Worm (Caenorhabditis elegans) whole organism, L2 larva: ENCODE results near the gene srt-27.
A peak's percentile ranks its signal among the peaks of the same experiment; 100 is the strongest.

Experiments
- C34F6.9 ChIP-seq: fragments of 150-350 bp; optimal IDR thresholded peaks from 2 replicates; lab custom pipeline; 2014; ENCODE audit warnings: missing biosample characterization, missing genetic modification characterization
- F13H6.1 ChIP-seq: sonication (generic microtip); optimal IDR thresholded peaks from 2 replicates; lab custom pipeline; 2016; ENCODE audit warnings: missing genetic modification characterization, missing compliant biosample characterization
- R02D3.7 ChIP-seq: fragments of 150-350 bp; optimal IDR thresholded peaks from 2 replicates; lab custom pipeline; 2014; ENCODE audit warnings: missing biosample characterization, missing genetic modification characterization
- Y55F3AM.14 ChIP-seq: fragments of 200-800 bp; sonication (Bioruptor generic); optimal IDR thresholded peaks from 2 replicates; lab custom pipeline; 2018; ENCODE audit warnings: mild to moderate bottlenecking, missing genetic modification characterization, missing compliant biosample characterization
- ZK546.5 ChIP-seq: sonication (generic microtip); optimal IDR thresholded peaks from 2 replicates; lab custom pipeline; 2017; ENCODE audit warnings: missing biosample characterization, missing genetic modification characterization
- ama-1 ChIP-seq: fragments of 150-350 bp; optimal IDR thresholded peaks from 2 replicates; lab custom pipeline; 2018; ENCODE audit warnings: inconsistent platforms
- blmp-1 ChIP-seq: sonication (generic microtip); optimal IDR thresholded peaks from 2 replicates; lab custom pipeline; 2017; ENCODE audit warnings: missing genetic modification characterization, mild to moderate bottlenecking, missing compliant biosample characterization, antibody characterized with exemption, moderate library complexity; ENCODE audit not compliant: insufficient read depth
- ceh-16 ChIP-seq: fragments of 150-350 bp; optimal IDR thresholded peaks from 2 replicates; lab custom pipeline; 2014; ENCODE audit warnings: missing biosample characterization, missing genetic modification characterization
- ceh-82 ChIP-seq: fragments of 150-350 bp; optimal IDR thresholded peaks from 2 replicates; lab custom pipeline; 2014; ENCODE audit warnings: missing biosample characterization, missing genetic modification characterization
- crh-2 ChIP-seq: sonication (generic microtip); optimal IDR thresholded peaks from 2 replicates; lab custom pipeline; 2017; ENCODE audit warnings: missing biosample characterization, missing genetic modification characterization
- dmd-4 ChIP-seq: sonication (generic microtip); optimal IDR thresholded peaks from 2 replicates; lab custom pipeline; 2017; ENCODE audit warnings: missing biosample characterization, missing genetic modification characterization
- elt-1 ChIP-seq: fragments of 150-350 bp; optimal IDR thresholded peaks from 2 replicates; lab custom pipeline; 2014; ENCODE audit warnings: missing biosample characterization, missing genetic modification characterization
- fos-1 ChIP-seq: fragments of 150-350 bp; optimal IDR thresholded peaks from 2 replicates; lab custom pipeline; 2014; ENCODE audit warnings: missing biosample characterization, missing genetic modification characterization
- gmeb-1 ChIP-seq: fragments of 150-350 bp; optimal IDR thresholded peaks from 2 replicates; lab custom pipeline; 2014; ENCODE audit warnings: missing biosample characterization, missing genetic modification characterization
- lin-11 ChIP-seq: fragments of 150-350 bp; sonication (generic microtip); optimal IDR thresholded peaks from 2 replicates; lab custom pipeline; 2014; ENCODE audit warnings: missing biosample characterization, missing genetic modification characterization, inconsistent platforms, mixed read lengths
- lin-13 ChIP-seq: fragments of 150-350 bp; optimal IDR thresholded peaks from 2 replicates; lab custom pipeline; 2014; ENCODE audit warnings: missing biosample characterization, missing genetic modification reagents, missing genetic modification characterization
- lin-39 ChIP-seq: fragments of 150-350 bp; optimal IDR thresholded peaks from 2 replicates; lab custom pipeline; 2014; ENCODE audit warnings: missing biosample characterization, missing genetic modification reagents, missing genetic modification characterization
- lsy-2 ChIP-seq, 2 experiments: fragments of 150-350 bp in 1 of 2; sonication (generic microtip) in 1 of 2; optimal IDR thresholded peaks; 2 replicates each; lab custom pipeline; 2014 to 2017; ENCODE audit warnings: missing biosample characterization in 2 of 2, missing genetic modification characterization in 2 of 2
- mab-5 ChIP-seq: fragments of 150-350 bp; optimal IDR thresholded peaks from 2 replicates; lab custom pipeline; 2014; ENCODE audit warnings: missing biosample characterization, missing genetic modification characterization
- mbf-1 ChIP-seq: sonication (generic microtip); optimal IDR thresholded peaks from 2 replicates; lab custom pipeline; 2017; ENCODE audit warnings: missing biosample characterization, missing genetic modification characterization
- mdl-1 ChIP-seq, 2 experiments: fragments of 150-350 bp in 1 of 2; sonication (generic microtip) in 1 of 2; optimal IDR thresholded peaks; 2 replicates each; lab custom pipeline; 2017; ENCODE audit warnings: missing biosample characterization in 2 of 2, missing genetic modification characterization in 2 of 2
- nhr-10 ChIP-seq: sonication (generic microtip); optimal IDR thresholded peaks from 2 replicates; lab custom pipeline; 2017; ENCODE audit warnings: missing biosample characterization, missing genetic modification characterization
- nhr-11 ChIP-seq: fragments of 150-350 bp; optimal IDR thresholded peaks from 2 replicates; lab custom pipeline; 2014; ENCODE audit warnings: missing biosample characterization, missing genetic modification characterization
- nhr-12 ChIP-seq: fragments of 150-350 bp; optimal IDR thresholded peaks from 2 replicates; lab custom pipeline; 2014; ENCODE audit warnings: missing biosample characterization, missing genetic modification characterization
- nhr-129 ChIP-seq: fragments of 150-350 bp; optimal IDR thresholded peaks from 2 replicates; lab custom pipeline; 2014; ENCODE audit warnings: missing biosample characterization, missing genetic modification characterization
- nhr-21 ChIP-seq: fragments of 150-350 bp; optimal IDR thresholded peaks from 2 replicates; lab custom pipeline; 2014; ENCODE audit warnings: missing biosample characterization, missing genetic modification characterization
- nhr-23 ChIP-seq: fragments of 150-350 bp; optimal IDR thresholded peaks from 2 replicates; lab custom pipeline; 2014; ENCODE audit warnings: missing biosample characterization, missing genetic modification reagents, missing genetic modification characterization
- nhr-237 ChIP-seq: fragments of 150-350 bp; optimal IDR thresholded peaks from 2 replicates; lab custom pipeline; 2014; ENCODE audit warnings: missing biosample characterization, missing genetic modification characterization
- nhr-25 ChIP-seq: fragments of 150-350 bp; sonication (generic microtip); optimal IDR thresholded peaks from 3 replicates; lab custom pipeline; 2014; ENCODE audit warnings: missing biosample characterization, missing genetic modification characterization
- nhr-6 ChIP-seq: fragments of 150-350 bp; optimal IDR thresholded peaks from 2 replicates; lab custom pipeline; 2014; ENCODE audit warnings: missing biosample characterization, missing genetic modification characterization
- nhr-77 ChIP-seq: fragments of 150-350 bp; optimal IDR thresholded peaks from 2 replicates; lab custom pipeline; 2014; ENCODE audit warnings: missing biosample characterization, missing genetic modification characterization
- peb-1 ChIP-seq: fragments of 150-350 bp; optimal IDR thresholded peaks from 2 replicates; lab custom pipeline; 2014; ENCODE audit warnings: missing biosample characterization, missing genetic modification characterization
- sem-4 ChIP-seq: fragments of 150-350 bp; optimal IDR thresholded peaks from 2 replicates; lab custom pipeline; 2014; ENCODE audit warnings: missing biosample characterization, missing genetic modification reagents, missing genetic modification characterization
- skn-1 ChIP-seq: sonication (generic microtip); optimal IDR thresholded peaks from 2 replicates; lab custom pipeline; 2017; ENCODE audit warnings: missing biosample characterization, missing genetic modification characterization
- sma-3 ChIP-seq: sonication (generic microtip); optimal IDR thresholded peaks from 2 replicates; lab custom pipeline; 2016; ENCODE audit warnings: missing genetic modification reagents, missing genetic modification characterization, missing compliant biosample characterization
- sma-9 ChIP-seq, 2 experiments: fragments of 150-350 bp in 1 of 2; sonication (generic microtip) in 1 of 2; optimal IDR thresholded peaks; 2 replicates each; lab custom pipeline; 2014 to 2016; ENCODE audit warnings: missing genetic modification characterization in 2 of 2, mild to moderate bottlenecking in 1 of 2, missing biosample characterization in 1 of 2, missing compliant biosample characterization in 1 of 2, missing genetic modification reagents in 1 of 2, moderate library complexity in 1 of 2
- unc-39 ChIP-seq: fragments of 150-350 bp; optimal IDR thresholded peaks from 2 replicates; lab custom pipeline; 2014; ENCODE audit warnings: missing biosample characterization, missing genetic modification characterization
- unc-55 ChIP-seq: fragments of 150-350 bp; sonication (generic microtip); optimal IDR thresholded peaks from 3 replicates; lab custom pipeline; 2014; ENCODE audit warnings: missing biosample characterization, missing genetic modification reagents, missing genetic modification characterization
- unc-62 ChIP-seq: fragments of 150-350 bp; optimal IDR thresholded peaks from 2 replicates; lab custom pipeline; 2014; ENCODE audit warnings: missing biosample characterization, missing genetic modification reagents, missing genetic modification characterization
- zag-1 ChIP-seq: fragments of 150-350 bp; optimal IDR thresholded peaks from 2 replicates; lab custom pipeline; 2014; ENCODE audit warnings: missing biosample characterization, missing genetic modification characterization
- ztf-1 ChIP-seq: fragments of 200-800 bp; sonication (Bioruptor generic); conservative IDR thresholded peaks from 2 replicates; pipeline ENCODE4 v1.3.6; 2022; ENCODE audit warnings: missing genetic modification characterization, missing compliant biosample characterization
- ztf-11 ChIP-seq: sonication (generic microtip); optimal IDR thresholded peaks from 2 replicates; lab custom pipeline; 2017; ENCODE audit warnings: missing biosample characterization, missing genetic modification characterization
- ztf-4 ChIP-seq: fragments of 150-350 bp; optimal IDR thresholded peaks from 2 replicates; lab custom pipeline; 2014; ENCODE audit warnings: missing biosample characterization, missing genetic modification characterization

The srt-27 gene

DNA sequence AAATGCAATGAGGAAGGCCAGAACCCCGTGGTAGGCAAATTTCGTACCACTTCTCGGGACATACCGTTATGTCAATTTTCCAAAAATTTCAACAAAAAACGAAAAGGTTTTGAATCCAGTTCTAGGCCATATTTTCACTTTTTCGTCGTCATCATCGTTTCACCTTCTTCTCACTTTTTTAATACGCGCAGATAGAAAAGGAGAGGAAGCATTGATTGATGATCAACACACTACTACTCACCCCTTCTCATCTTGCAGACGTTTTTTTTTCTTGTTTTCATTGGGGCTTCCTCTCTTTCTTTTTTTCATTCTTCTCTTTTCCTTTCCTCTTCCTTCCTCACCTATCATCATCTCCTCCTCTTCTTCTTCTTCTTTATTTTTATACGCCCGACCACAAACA, 45.0 kb downstream of the srt-27 start:
- TF ChIP-seq nhr-21 (tag; lab: Kevin White, UChicago) (no peak), sma-9 (GFP tag; optimal IDR thresholded peaks at IDR 0.05; lab: Kevin White, UChicago) (no peak), sma-9 (tag; optimal IDR thresholded peaks at IDR 0.05; lab: Kevin White, UChicago) (no peak), lin-39 (tag; lab: Kevin White, UChicago) (no peak), ama-1 (lab: Kevin White, UChicago) (no peak), lin-11 (tag; lab: Kevin White, UChicago) (no peak), nhr-25 (tag; lab: Kevin White, UChicago) (peak; percentile 10), fos-1 (no peak), lsy-2 (tag; optimal IDR thresholded peaks at IDR 0.05; lab: Kevin White, UChicago) (no peak), nhr-23 (no peak), blmp-1 (tag; lab: Kevin White, UChicago) (peak; percentile 90), unc-55 (GFP tag; lab: Kevin White, UChicago) (no peak), ztf-11 (tag; lab: Kevin White, UChicago) (no peak)
- TF ChIP-seq, all 48 proteins: peak for 2

ce11 chrV:2673807-2674206, 46.9 kb downstream of the srt-27 start:
- TF ChIP-seq nhr-6 (tag; lab: Kevin White, UChicago) (no peak), gmeb-1 (tag; lab: Kevin White, UChicago) (peak; percentile 18), ceh-16 (tag; lab: Kevin White, UChicago) (no peak), lin-39 (tag; lab: Kevin White, UChicago) (no peak), ceh-82 (tag; lab: Kevin White, UChicago) (no peak), mab-5 (tag; lab: Kevin White, UChicago) (no peak), sma-9 (GFP tag; optimal IDR thresholded peaks at IDR 0.05; lab: Kevin White, UChicago) (peak; percentile 4), sma-9 (tag; optimal IDR thresholded peaks at IDR 0.05; lab: Kevin White, UChicago) (no peak), unc-55 (GFP tag; lab: Kevin White, UChicago) (peak; percentile 15), lin-13 (GFP tag; lab: Kevin White, UChicago) (peak; percentile 57), ZK546.5 (tag; lab: Kevin White, UChicago) (no peak), nhr-12 (no peak), ama-1 (lab: Kevin White, UChicago) (no peak), unc-62 (no peak), C34F6.9 (tag; lab: Kevin White, UChicago) (peak; percentile 5), elt-1 (no peak), F13H6.1 (tag; lab: Kevin White, UChicago) (peak; percentile 30), sma-3 (GFP tag; lab: Kevin White, UChicago) (no peak), lsy-2 (tag; optimal IDR thresholded peaks at IDR 0.05; lab: Kevin White, UChicago) (peak in 1 of 2 experiments; percentile 41), fos-1 (peak; percentile 17), crh-2 (tag; lab: Kevin White, UChicago) (peak; percentile 31), nhr-23 (no peak), nhr-77 (tag; lab: Kevin White, UChicago) (no peak), nhr-129 (tag; lab: Kevin White, UChicago) (peak; percentile 57)

DNA sequence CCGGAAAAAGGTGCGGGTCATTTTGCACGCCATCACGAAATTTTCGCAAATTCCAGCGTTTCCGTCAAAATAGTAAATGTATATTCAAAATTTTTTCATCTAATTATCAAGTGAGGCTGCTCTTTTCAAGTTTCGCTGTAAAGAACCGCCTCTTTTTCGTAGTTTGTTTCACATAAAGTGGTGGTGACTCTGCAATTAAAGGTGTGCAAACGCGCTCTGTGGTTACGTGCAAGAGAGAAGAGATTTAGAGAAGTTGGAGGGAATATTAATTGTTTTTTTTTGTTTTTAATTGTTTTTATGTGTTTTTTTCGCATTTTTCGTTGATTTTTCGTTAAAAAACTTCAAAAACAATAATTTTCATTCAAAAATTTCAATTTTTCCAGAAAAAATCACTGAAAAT, 48.1 kb downstream of the srt-27 start, which contains the start of gene W02G9.3:
Gene W02G9.3 (plus strand): TSS at position 384 of the 400 bp plus-strand sequence.
- TF ChIP-seq mab-5 (tag; lab: Kevin White, UChicago) (peak; percentile 94), lsy-2 (tag; optimal IDR thresholded peaks at IDR 0.05; lab: Kevin White, UChicago) (peak; percentile 53 to 88), mbf-1 (no peak), ztf-4 (tag; lab: Kevin White, UChicago) (no peak), F13H6.1 (tag; lab: Kevin White, UChicago) (peak; percentile 71), unc-55 (GFP tag; lab: Kevin White, UChicago) (peak; percentile 94), blmp-1 (tag; lab: Kevin White, UChicago) (no peak), sem-4 (tag; lab: Kevin White, UChicago) (no peak), ZK546.5 (tag; lab: Kevin White, UChicago) (no peak), mdl-1 (tag; optimal IDR thresholded peaks at IDR 0.05; lab: Kevin White, UChicago) (no peak), C34F6.9 (tag; lab: Kevin White, UChicago) (peak; percentile 92), lin-11 (tag; lab: Kevin White, UChicago) (no peak), nhr-21 (tag; lab: Kevin White, UChicago) (peak; percentile 43), gmeb-1 (tag; lab: Kevin White, UChicago) (peak; percentile 84), nhr-25 (tag; lab: Kevin White, UChicago) (peak; percentile 52), nhr-6 (tag; lab: Kevin White, UChicago) (peak; percentile 22), nhr-129 (tag; lab: Kevin White, UChicago) (peak; percentile 75), unc-62 (no peak), sma-3 (GFP tag; lab: Kevin White, UChicago) (peak; percentile 75), nhr-12 (no peak), zag-1 (tag; lab: Kevin White, UChicago) (peak; percentile 43), peb-1 (no peak), R02D3.7 (tag; lab: Kevin White, UChicago) (no peak), nhr-10 (tag; lab: Kevin White, UChicago) (no peak), skn-1 (no peak), ztf-1 (GFP tag; lab: Robert Waterston, UW) (no peak), ama-1 (lab: Kevin White, UChicago) (no peak), nhr-11 (tag; lab: Kevin White, UChicago) (peak; percentile 87), crh-2 (tag; lab: Kevin White, UChicago) (peak; percentile 82), nhr-77 (tag; lab: Kevin White, UChicago) (no peak), fos-1 (peak; percentile 52), nhr-23 (no peak), ceh-16 (tag; lab: Kevin White, UChicago) (no peak), unc-39 (no peak), elt-1 (no peak), lin-13 (GFP tag; lab: Kevin White, UChicago) (peak; percentile 89), sma-9 (GFP tag; optimal IDR thresholded peaks at IDR 0.05; lab: Kevin White, UChicago) (peak; percentile 65), sma-9 (tag; optimal IDR thresholded peaks at IDR 0.05; lab: Kevin White, UChicago) (no peak), lin-39 (tag; lab: Kevin White, UChicago) (no peak), dmd-4 (tag; lab: Kevin White, UChicago) (no peak), ceh-82 (tag; lab: Kevin White, UChicago) (no peak), Y55F3AM.14 (GFP tag; lab: Kevin White, UChicago) (no peak), nhr-237 (tag; lab: Kevin White, UChicago) (no peak)
